Worm (Caenorhabditis elegans): Measurements from ENCODE around the gene dnj-23.

dnj-23 gene

DNA sequence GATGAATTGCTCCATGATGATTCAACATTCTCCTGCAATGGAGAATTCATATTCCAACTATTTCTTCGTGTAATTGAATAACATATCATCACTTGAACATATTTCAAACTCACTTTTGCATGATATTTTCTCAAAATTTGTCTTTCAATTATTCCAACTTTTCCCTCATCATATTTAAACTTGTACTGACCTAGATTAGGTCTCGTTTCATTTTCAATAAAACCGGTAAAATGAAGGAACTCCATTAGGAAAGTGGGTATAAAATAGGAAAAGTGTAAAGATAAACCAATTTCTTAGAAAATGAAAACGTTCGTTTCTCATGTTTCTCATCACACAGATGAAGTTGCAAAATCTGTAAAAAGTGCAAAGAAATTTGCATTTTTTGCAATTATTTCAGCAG lies 43.8 kb upstream of the dnj-23 start, which contains the start of gene col-78:
TSS of gene col-78 (plus strand) at position 301 of the 400 bp plus-strand sequence.
- TF ChIP-seq daf-12 (tag; optimal IDR thresholded peaks at IDR 0.05) (no peak), tbx-2 (tag; optimal IDR thresholded peaks at IDR 0.05) (no peak), nhr-23 (tag; optimal IDR thresholded peaks at IDR 0.05) (no peak), nfya-1 (tag; optimal IDR thresholded peaks at IDR 0.05; ENCODE audit: insufficient read depth) (no peak), skn-1 (tag; optimal IDR thresholded peaks at IDR 0.05) (no peak), lin-39 (tag; optimal IDR thresholded peaks at IDR 0.05) (no peak), R02D3.7 (tag; optimal IDR thresholded peaks at IDR 0.05) (no peak), nhr-25 (tag; optimal IDR thresholded peaks at IDR 0.05) (no peak), pha-4 (tag; optimal IDR thresholded peaks at IDR 0.05) (no peak), nhr-237 (tag; optimal IDR thresholded peaks at IDR 0.05) (no peak), nhr-76 (tag; optimal IDR thresholded peaks at IDR 0.05) (no peak), pqm-1 (tag; optimal IDR thresholded peaks at IDR 0.05) (no peak), ztf-11 (tag; optimal IDR thresholded peaks at IDR 0.05) (no peak), ceh-82 (tag; optimal IDR thresholded peaks at IDR 0.05) (no peak), elt-1 (tag; optimal IDR thresholded peaks at IDR 0.05) (no peak), fos-1 (tag; optimal IDR thresholded peaks at IDR 0.05) (no peak)

DNA sequence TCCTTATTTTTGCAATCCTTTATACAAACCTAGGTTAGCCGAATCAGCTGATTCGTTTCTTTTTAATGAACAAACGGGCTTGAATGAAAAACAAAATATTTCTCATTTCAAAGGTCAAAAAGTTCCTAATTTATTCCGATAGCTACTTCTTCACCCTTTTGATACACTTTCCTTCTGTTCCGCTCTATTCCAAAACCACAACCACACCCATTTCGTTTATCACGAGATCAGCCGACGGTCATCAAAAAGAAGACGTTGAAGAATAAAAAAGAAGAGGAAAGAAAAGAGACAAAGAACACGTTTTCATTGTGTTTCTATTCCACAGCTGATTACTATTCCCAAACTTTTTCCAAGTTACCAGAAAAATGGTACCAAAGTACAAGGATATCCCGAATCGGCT lies 39.7 kb upstream of the dnj-23 start:
- TF ChIP-seq fos-1 (tag; optimal IDR thresholded peaks at IDR 0.05) (no peak), ama-1 (optimal IDR thresholded peaks at IDR 0.05) (no peak), nhr-23 (tag; optimal IDR thresholded peaks at IDR 0.05) (no peak), hmg-11 (tag; optimal IDR thresholded peaks at IDR 0.05) (no peak), egl-5 (tag; optimal IDR thresholded peaks at IDR 0.05) (no peak), ceh-9 (tag; optimal IDR thresholded peaks at IDR 0.05) (no peak), fkh-10 (GFP tag; optimal IDR thresholded peaks at IDR 0.05) (no peak), snpc-4 (tag; optimal IDR thresholded peaks at IDR 0.05) (no peak), nhr-11 (tag; optimal IDR thresholded peaks at IDR 0.05) (no peak), skn-1 (tag; optimal IDR thresholded peaks at IDR 0.05) (no peak), lin-15B (tag; optimal IDR thresholded peaks at IDR 0.05) (no peak), fkh-2 (tag; optimal IDR thresholded peaks at IDR 0.05) (no peak), elt-3 (tag; optimal IDR thresholded peaks at IDR 0.05) (no peak)

DNA sequence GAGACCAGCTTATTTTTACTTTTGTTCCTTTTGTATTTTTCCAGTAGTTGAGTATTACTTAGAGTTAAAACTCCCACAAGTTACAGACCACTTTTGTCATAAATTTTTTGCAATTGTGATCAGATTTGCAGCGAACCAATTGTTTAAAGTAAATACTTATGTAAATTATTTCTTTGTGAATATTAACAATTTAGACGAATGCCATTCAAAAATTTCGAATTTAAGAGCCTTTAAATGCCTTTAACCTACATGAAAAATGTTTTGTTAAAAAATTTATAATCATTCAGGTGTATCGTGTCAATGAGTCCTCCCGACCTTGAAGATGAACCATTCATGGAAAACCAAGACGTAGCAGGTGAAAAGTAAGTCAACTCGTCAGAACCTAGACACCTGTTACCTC lies 37.6 kb upstream of the dnj-23 start, which contains the start of gene W07A12.4:
TSS of gene W07A12.4 (plus strand) at position 301 of the 400 bp plus-strand sequence.
- TF ChIP-seq aly-2 (tag; optimal IDR thresholded peaks at IDR 0.05) (no peak), lin-15B (tag; optimal IDR thresholded peaks at IDR 0.05) (no peak), elt-1 (tag; optimal IDR thresholded peaks at IDR 0.05) (no peak)

DNA sequence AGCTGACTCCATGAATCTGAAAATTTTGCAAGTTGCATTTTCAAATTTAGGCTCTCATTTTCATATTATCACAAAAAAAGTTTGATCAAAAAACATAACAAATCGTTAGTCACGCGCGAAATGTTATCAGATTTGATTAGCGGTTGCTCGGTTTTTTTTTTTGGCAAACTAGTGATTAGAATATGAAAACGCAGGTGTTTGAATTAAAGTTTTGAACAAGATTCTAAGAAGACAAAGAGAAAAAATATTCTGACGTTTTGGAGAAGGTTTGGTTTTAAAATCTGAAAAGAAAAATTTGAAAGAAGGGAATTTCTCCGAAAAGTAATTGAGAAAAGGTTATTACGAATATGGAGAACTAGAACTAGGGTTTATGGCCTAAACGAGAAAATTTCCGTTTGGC lies 36.0 kb upstream of the dnj-23 start:
- TF ChIP-seq pqm-1 (tag; optimal IDR thresholded peaks at IDR 0.05) (no peak), fkh-10 (GFP tag; optimal IDR thresholded peaks at IDR 0.05) (no peak), egl-27 (tag; optimal IDR thresholded peaks at IDR 0.05) (no peak), ceh-82 (tag; optimal IDR thresholded peaks at IDR 0.05) (no peak), ceh-9 (tag; optimal IDR thresholded peaks at IDR 0.05) (no peak), nhr-43 (tag; optimal IDR thresholded peaks at IDR 0.05; ENCODE audit: poor library complexity, severe bottlenecking) (no peak), ceh-28 (tag; optimal IDR thresholded peaks at IDR 0.05) (no peak), lsy-12 (tag; optimal IDR thresholded peaks at IDR 0.05) (no peak), eor-1 (tag; optimal IDR thresholded peaks at IDR 0.05) (no peak), nhr-67 (tag; optimal IDR thresholded peaks at IDR 0.05) (no peak), nhr-25 (tag; optimal IDR thresholded peaks at IDR 0.05) (no peak), elt-3 (tag; optimal IDR thresholded peaks at IDR 0.05) (no peak), nhr-28 (tag; optimal IDR thresholded peaks at IDR 0.05) (no peak), nhr-237 (tag; optimal IDR thresholded peaks at IDR 0.05) (no peak), nhr-76 (tag; optimal IDR thresholded peaks at IDR 0.05) (no peak), mml-1 (tag; optimal IDR thresholded peaks at IDR 0.05) (no peak), sea-2 (GFP tag; optimal IDR thresholded peaks at IDR 0.05) (no peak), elt-2 (tag; optimal IDR thresholded peaks at IDR 0.05) (no peak), nhr-23 (tag; optimal IDR thresholded peaks at IDR 0.05) (no peak)

Measured in whole organism, L3 larva.